Worm (Caenorhabditis elegans) whole organism, L4 larva: Measurements from ENCODE around the gene btb-10.
"Not testable (repeated sequence)": the region's sequence is repeated elsewhere in the genome, so short reads cannot be mapped to it uniquely, and the experiment has no call there.

Source experiments
- F26F4.8 ChIP-seq: fragments of 200-800 bp; sonication (Bioruptor generic); conservative IDR thresholded peaks from 2 replicates; pipeline ENCODE4 v1.3.6; 2022; ENCODE audit warnings: missing genetic modification characterization, missing compliant biosample characterization
- F37D6.2 ChIP-seq: sonication (generic microtip); optimal IDR thresholded peaks from 2 replicates; lab custom pipeline; 2016; ENCODE audit warnings: mild to moderate bottlenecking, missing genetic modification characterization, missing compliant biosample characterization
- ces-1 ChIP-seq: fragments of 150-350 bp; sonication (generic microtip); optimal IDR thresholded peaks from 4 replicates; lab custom pipeline; 2014; ENCODE audit warnings: missing biosample characterization, missing genetic modification reagents, missing genetic modification characterization
- cey-2 ChIP-seq: sonication (generic microtip); optimal IDR thresholded peaks from 3 replicates; lab custom pipeline; 2017; ENCODE audit warnings: missing genetic modification characterization, mild to moderate bottlenecking, missing compliant biosample characterization, antibody characterized with exemption, borderline replicate concordance; ENCODE audit not compliant: insufficient read depth
- dmd-6 ChIP-seq: fragments of 200-800 bp; sonication (Bioruptor generic); IDR thresholded peaks from 2 replicates; pipeline ENCODE4 v1.3.6; 2022; ENCODE audit warnings: missing genetic modification reagents, missing genetic modification characterization, missing compliant biosample characterization
- dve-1 ChIP-seq: sonication (generic microtip); optimal IDR thresholded peaks from 2 replicates; lab custom pipeline; 2017; ENCODE audit warnings: antibody characterized with exemption, mild to moderate bottlenecking, missing genetic modification characterization, missing compliant biosample characterization; ENCODE audit not compliant: insufficient read depth
- fkh-10 ChIP-seq: fragments of 150-350 bp; optimal IDR thresholded peaks from 2 replicates; lab custom pipeline; 2014; ENCODE audit warnings: missing biosample characterization, missing genetic modification reagents, missing genetic modification characterization
- mep-1 ChIP-seq: fragments of 150-350 bp; sonication (generic microtip); optimal IDR thresholded peaks from 3 replicates; lab custom pipeline; 2014; ENCODE audit warnings: missing biosample characterization, missing genetic modification characterization
- nhr-28 ChIP-seq: fragments of 150-350 bp; optimal IDR thresholded peaks from 2 replicates; lab custom pipeline; 2014; ENCODE audit warnings: missing biosample characterization, missing genetic modification characterization
- nhr-41 ChIP-seq: fragments of 200-800 bp; sonication (Bioruptor generic); IDR thresholded peaks from 2 replicates; pipeline ENCODE4 v1.3.6; 2022; ENCODE audit warnings: missing genetic modification reagents, missing genetic modification characterization, missing compliant biosample characterization
- pha-4 ChIP-seq, 2 experiments: fragments of 150-350 bp in 1 of 2; fragments of 200-800 bp in 1 of 2; sonication (Bioruptor generic) in 1 of 2; IDR thresholded peaks in 1 of 2; optimal IDR thresholded peaks in 1 of 2; 2 replicates each; pipeline versions ENCODE4 v1.3.6 to Lab custom; 2014 to 2022; ENCODE audit warnings: missing genetic modification characterization in 2 of 2, missing genetic modification reagents in 2 of 2, missing biosample characterization in 1 of 2, missing compliant biosample characterization in 1 of 2
- skn-1 ChIP-seq: fragments of 150-350 bp; optimal IDR thresholded peaks from 2 replicates; lab custom pipeline; 2014; ENCODE audit warnings: missing biosample characterization, missing genetic modification characterization
- unc-39 ChIP-seq: sonication (generic microtip); optimal IDR thresholded peaks from 2 replicates; lab custom pipeline; 2017; ENCODE audit warnings: missing biosample characterization, missing genetic modification characterization
- ztf-11 ChIP-seq: fragments of 150-350 bp; optimal IDR thresholded peaks from 2 replicates; lab custom pipeline; 2014; ENCODE audit warnings: missing biosample characterization, missing genetic modification characterization

DNA sequence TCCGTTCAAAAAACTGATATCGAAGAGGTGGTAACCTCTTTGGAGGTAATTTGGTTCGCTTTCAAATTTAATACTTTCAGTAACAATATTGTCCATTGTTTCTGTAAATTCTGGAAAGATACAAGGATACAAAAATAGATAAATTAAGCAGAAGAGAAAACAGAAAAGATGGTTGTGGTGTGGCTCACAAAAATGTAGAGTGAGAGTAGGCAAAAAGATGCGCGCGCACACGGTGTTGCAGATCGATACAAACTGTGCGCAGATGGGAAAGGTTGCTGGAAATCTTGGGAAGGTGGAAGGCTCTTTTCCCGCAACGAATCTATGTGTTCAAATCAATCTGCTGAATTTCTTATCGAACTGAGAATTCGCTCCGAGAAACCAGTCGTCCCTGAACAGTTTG is 35.9 kb downstream of the btb-10 start, which contains the start of gene btb-11:
- TF ChIP-seq mep-1 (tag; lab: Kevin White, UChicago); F37D6.2; dve-1 (tag; lab: Kevin White, UChicago); ztf-11 (tag; lab: Kevin White, UChicago); cey-2 (tag; lab: Kevin White, UChicago); fkh-10 (GFP tag; lab: Kevin White, UChicago); dmd-6 (GFP tag; lab: Robert Waterston, UW); pha-4 (GFP tag; IDR thresholded peaks at IDR 0.05; lab: Robert Waterston, UW); pha-4 (tag; optimal IDR thresholded peaks at IDR 0.05; lab: Kevin White, UChicago); F26F4.8 (GFP tag; lab: Robert Waterston, UW); nhr-28 (tag; lab: Kevin White, UChicago); ces-1; nhr-41 (GFP tag; lab: Robert Waterston, UW); unc-39 (tag; lab: Kevin White, UChicago); skn-1 (tag; lab: Kevin White, UChicago): not testable (repeated sequence)
